Fruit fly (Drosophila melanogaster): ENCODE measurements around the gene CG14292.

- TF ChIP-seq pan (optimal IDR thresholded peaks at IDR 0.05) (no peak), usp (GFP tag; optimal IDR thresholded peaks at IDR 0.05) (no peak), CG8478 (optimal IDR thresholded peaks at IDR 0.05) (no peak), psq (optimal IDR thresholded peaks at IDR 0.05) (no peak), Dll (optimal IDR thresholded peaks at IDR 0.05) (no peak), EcR (GFP tag; optimal IDR thresholded peaks at IDR 0.05) (no peak)
Observed at dm6 chr3R:18897821-18898220, 7.6 kb downstream of the CG14292 start, which contains the start of gene CG14297.
